Worm (Caenorhabditis elegans) whole organism, early embryonic: ENCODE measurements around the gene K06H7.1.

Experiments
- B0310.2 ChIP-seq: sonication (generic microtip); optimal IDR thresholded peaks from 2 replicates; lab custom pipeline; 2016; ENCODE audit warnings: mild to moderate bottlenecking, missing genetic modification characterization, missing compliant biosample characterization
- F13C5.2 ChIP-seq: sonication (generic microtip); optimal IDR thresholded peaks from 2 replicates; lab custom pipeline; 2017; ENCODE audit warnings: mild to moderate bottlenecking, missing genetic modification characterization, inconsistent platforms, missing compliant biosample characterization
- aly-1 ChIP-seq: sonication (generic microtip); optimal IDR thresholded peaks from 2 replicates; lab custom pipeline; 2016; ENCODE audit warnings: missing genetic modification characterization, missing compliant biosample characterization
- ama-1 ChIP-seq: fragments of 150-350 bp; optimal IDR thresholded peaks from 2 replicates; lab custom pipeline; 2014
- ceh-13 ChIP-seq: fragments of 200-800 bp; sonication (Bioruptor generic); optimal IDR thresholded peaks from 2 replicates; lab custom pipeline; 2018; ENCODE audit warnings: mild to moderate bottlenecking, missing genetic modification characterization, missing compliant biosample characterization
- ceh-36 ChIP-seq: sonication (generic microtip); optimal IDR thresholded peaks from 2 replicates; lab custom pipeline; 2016; ENCODE audit warnings: missing genetic modification characterization, inconsistent platforms, missing compliant biosample characterization
- ets-7 ChIP-seq: sonication (generic microtip); optimal IDR thresholded peaks from 2 replicates; lab custom pipeline; 2016; ENCODE audit warnings: missing genotype, missing genetic modification characterization, missing compliant biosample characterization
- flt-1 ChIP-seq: fragments of 200-800 bp; sonication (Bioruptor generic); IDR thresholded peaks from 2 replicates; pipeline ENCODE4 v1.3.6; 2022; ENCODE audit warnings: missing genetic modification characterization, missing compliant biosample characterization
- hmbx-1 ChIP-seq: sonication (generic microtip); optimal IDR thresholded peaks from 2 replicates; lab custom pipeline; 2016; ENCODE audit warnings: mild to moderate bottlenecking, missing genetic modification characterization, missing compliant biosample characterization
- hmg-4 ChIP-seq: fragments of 200-800 bp; sonication (Bioruptor generic); optimal IDR thresholded peaks from 2 replicates; lab custom pipeline; 2018; ENCODE audit warnings: mild to moderate bottlenecking, missing genetic modification characterization, missing compliant biosample characterization
- hnd-1 ChIP-seq: sonication (generic microtip); optimal IDR thresholded peaks from 2 replicates; lab custom pipeline; 2016; ENCODE audit warnings: missing genetic modification characterization, missing compliant biosample characterization
- pes-1 ChIP-seq: fragments of 200-800 bp; sonication (Bioruptor generic); IDR thresholded peaks from 2 replicates; pipeline ENCODE4 v1.3.6; 2022; ENCODE audit warnings: missing genetic modification reagents, missing genetic modification characterization, missing compliant biosample characterization
- scrt-1 ChIP-seq: fragments of 200-800 bp; sonication (Bioruptor generic); IDR thresholded peaks from 2 replicates; pipeline ENCODE4 v1.3.6; 2022; ENCODE audit warnings: missing genetic modification characterization, missing compliant biosample characterization
- sea-1 ChIP-seq: fragments of 200-800 bp; sonication (Bioruptor generic); conservative IDR thresholded peaks from 2 replicates; pipeline ENCODE4 v1.3.6; 2022; ENCODE audit warnings: missing genetic modification characterization, missing compliant biosample characterization
- tbx-11 ChIP-seq: fragments of 200-800 bp; sonication (Bioruptor generic); IDR thresholded peaks from 2 replicates; pipeline ENCODE4 v1.3.6; 2022; ENCODE audit warnings: missing genetic modification characterization, missing compliant biosample characterization
- tbx-37 ChIP-seq: fragments of 200-800 bp; sonication (Bioruptor generic); conservative IDR thresholded peaks from 2 replicates; pipeline ENCODE4 v1.3.6; 2022; ENCODE audit warnings: missing genetic modification reagents, missing genetic modification characterization, missing compliant biosample characterization
- tra-4 ChIP-seq: sonication (generic microtip); optimal IDR thresholded peaks from 2 replicates; lab custom pipeline; 2017; ENCODE audit warnings: missing genetic modification characterization, missing compliant biosample characterization

K06H7.1 gene

ce11 chrIII:8121132-8121531 lies 22.0 kb downstream of the K06H7.1 start, which contains the start of gene gei-8:
gei-8 (minus strand) TSS chrIII:8121232.
- TF ChIP-seq tbx-11 (GFP tag; lab: Robert Waterston, UW) (no peak), ama-1 (lab: Kevin White, UChicago) (no peak), hmbx-1 (tag; lab: Kevin White, UChicago) (no peak), ceh-13 (GFP tag; lab: Kevin White, UChicago) (no peak), F13C5.2 (tag; lab: Kevin White, UChicago) (no peak), pes-1 (GFP tag; lab: Robert Waterston, UW) (no peak), sea-1 (GFP tag; lab: Robert Waterston, UW) (no peak), hnd-1 (tag; lab: Kevin White, UChicago) (no peak), ets-7 (tag; lab: Kevin White, UChicago) (no peak), hmg-4 (GFP tag; lab: Kevin White, UChicago) (no peak), B0310.2 (no peak), aly-1 (tag; lab: Kevin White, UChicago) (no peak), flt-1 (no peak), tra-4 (tag; lab: Kevin White, UChicago) (no peak), scrt-1 (GFP tag; lab: Robert Waterston, UW) (no peak), tbx-37 (no peak), ceh-36 (tag; lab: Kevin White, UChicago) (no peak)

- TF ChIP-seq hmbx-1 (tag; lab: Kevin White, UChicago): no peak
- TF ChIP-seq scrt-1 (GFP tag; lab: Robert Waterston, UW): no peak
- no peak for TF ChIP-seq tra-4 (tag; lab: Kevin White, UChicago)
- TF ChIP-seq hnd-1 (tag; lab: Kevin White, UChicago): no peak
- no peak for TF ChIP-seq ceh-13 (GFP tag; lab: Kevin White, UChicago)
- no peak for TF ChIP-seq F13C5.2 (tag; lab: Kevin White, UChicago)
- TF ChIP-seq aly-1 (tag; lab: Kevin White, UChicago): no peak
- TF ChIP-seq sea-1 (GFP tag; lab: Robert Waterston, UW): no peak
- no peak for TF ChIP-seq ama-1 (lab: Kevin White, UChicago)
- no peak for TF ChIP-seq hmg-4 (GFP tag; lab: Kevin White, UChicago)
- no peak for TF ChIP-seq pes-1 (GFP tag; lab: Robert Waterston, UW)
- TF ChIP-seq tbx-37: no peak
- TF ChIP-seq ets-7 (tag; lab: Kevin White, UChicago): no peak
Observed at ce11 chrIII:8121923-8122322, 22.8 kb downstream of the K06H7.1 start.

- peak; percentile 27 for TF ChIP-seq hmg-4 (GFP tag; lab: Kevin White, UChicago)
- TF ChIP-seq F13C5.2 (tag; lab: Kevin White, UChicago): peak; percentile 30
- TF ChIP-seq pes-1 (GFP tag; lab: Robert Waterston, UW): no peak
- TF ChIP-seq B0310.2: no peak
- TF ChIP-seq tbx-37: no peak
Observed at ce11 chrIII:8124323-8124722, 25.2 kb downstream of the K06H7.1 start.

ce11 chrIII:8125234-8125633 lies 26.1 kb downstream of the K06H7.1 start:
- TF ChIP-seq tbx-37 (no peak), F13C5.2 (tag; lab: Kevin White, UChicago) (peak; percentile 62), hnd-1 (tag; lab: Kevin White, UChicago) (no peak), ama-1 (lab: Kevin White, UChicago) (no peak)

ce11 chrIII:8126978-8127377 lies 27.9 kb downstream of the K06H7.1 start:
- TF ChIP-seq scrt-1 (GFP tag; lab: Robert Waterston, UW) (no peak), hmg-4 (GFP tag; lab: Kevin White, UChicago) (peak; percentile 71), ceh-36 (tag; lab: Kevin White, UChicago) (no peak), ceh-13 (GFP tag; lab: Kevin White, UChicago) (no peak), aly-1 (tag; lab: Kevin White, UChicago) (peak; percentile 26), F13C5.2 (tag; lab: Kevin White, UChicago) (peak; percentile 58), sea-1 (GFP tag; lab: Robert Waterston, UW) (peak; percentile 54; the same call in 1 of the 2 replicates)

ce11 chrIII:8129195-8129594 lies 30.1 kb downstream of the K06H7.1 start:
- no peak for TF ChIP-seq flt-1
- no peak for TF ChIP-seq scrt-1 (GFP tag; lab: Robert Waterston, UW)
- TF ChIP-seq F13C5.2 (tag; lab: Kevin White, UChicago): no peak
- no peak for TF ChIP-seq tra-4 (tag; lab: Kevin White, UChicago)
- no peak for TF ChIP-seq pes-1 (GFP tag; lab: Robert Waterston, UW)
- TF ChIP-seq hnd-1 (tag; lab: Kevin White, UChicago): no peak
- no peak for TF ChIP-seq ets-7 (tag; lab: Kevin White, UChicago)
- TF ChIP-seq B0310.2: no peak
- no peak for TF ChIP-seq ceh-13 (GFP tag; lab: Kevin White, UChicago)
- TF ChIP-seq hmbx-1 (tag; lab: Kevin White, UChicago): no peak
- no peak for TF ChIP-seq ama-1 (lab: Kevin White, UChicago)
- TF ChIP-seq sea-1 (GFP tag; lab: Robert Waterston, UW): no peak
- TF ChIP-seq aly-1 (tag; lab: Kevin White, UChicago): no peak
- no peak for TF ChIP-seq ceh-36 (tag; lab: Kevin White, UChicago)
- no peak for TF ChIP-seq tbx-37
- TF ChIP-seq tbx-11 (GFP tag; lab: Robert Waterston, UW): no peak
- no peak for TF ChIP-seq hmg-4 (GFP tag; lab: Kevin White, UChicago)

- TF ChIP-seq B0310.2 (no peak), F13C5.2 (tag; lab: Kevin White, UChicago) (peak; percentile 17), ceh-36 (tag; lab: Kevin White, UChicago) (no peak), aly-1 (tag; lab: Kevin White, UChicago) (no peak), hmg-4 (GFP tag; lab: Kevin White, UChicago) (peak; percentile 2)
Observed at ce11 chrIII:8130177-8130902, 31.2 kb downstream of the K06H7.1 start, which contains the start of the genes rpl-21 and C14B9.10. rpl-21 (minus strand) TSS chrIII:8130227. C14B9.10 (plus strand) TSS chrIII:8130852.
